Worm (Caenorhabditis elegans) whole organism, L1 larva: ENCODE measurements around the gene F54E7.9.

Experiments used
- Y116A8C.19 ChIP-seq: sonication (generic microtip); optimal IDR thresholded peaks from 2 replicates; lab custom pipeline; 2016; ENCODE audit warnings: missing compliant biosample characterization, missing genetic modification characterization, borderline replicate concordance
- aha-1 ChIP-seq: fragments of 150-350 bp; optimal IDR thresholded peaks from 2 replicates; lab custom pipeline; 2014; ENCODE audit warnings: missing biosample characterization, missing genetic modification characterization
- ama-1 ChIP-seq: fragments of 150-350 bp; optimal IDR thresholded peaks from 2 replicates; lab custom pipeline; 2014
- ceh-63 ChIP-seq: fragments of 200-800 bp; sonication (Bioruptor generic); optimal IDR thresholded peaks from 2 replicates; lab custom pipeline; 2018; ENCODE audit warnings: mild to moderate bottlenecking, missing genetic modification characterization, missing compliant biosample characterization
- ceh-8 ChIP-seq: fragments of 200-800 bp; sonication (Bioruptor generic); optimal IDR thresholded peaks from 2 replicates; lab custom pipeline; 2018; ENCODE audit warnings: mild to moderate bottlenecking, missing genetic modification characterization, moderate library complexity, missing compliant biosample characterization
- ceh-82 ChIP-seq, 3 experiments: fragments of 150-350 bp in 1 of 3; sonication (generic microtip) in 2 of 3; optimal IDR thresholded peaks; 2 replicates each; lab custom pipeline; 2014 to 2017; ENCODE audit warnings: missing biosample characterization in 3 of 3, missing genetic modification characterization in 3 of 3
- ceh-88 ChIP-seq: fragments of 200-800 bp; sonication (Bioruptor generic); IDR thresholded peaks from 2 replicates; pipeline ENCODE4 v1.3.6; 2022; ENCODE audit warnings: missing genetic modification characterization, missing compliant biosample characterization
- ces-1 ChIP-seq: fragments of 150-350 bp; optimal IDR thresholded peaks from 2 replicates; lab custom pipeline; 2014; ENCODE audit warnings: missing biosample characterization, missing genetic modification reagents, missing genetic modification characterization
- dsc-1 ChIP-seq: sonication (generic microtip); optimal IDR thresholded peaks from 2 replicates; lab custom pipeline; 2016; ENCODE audit warnings: mild to moderate bottlenecking, missing genetic modification characterization, missing compliant biosample characterization
- efl-3 ChIP-seq: fragments of 200-800 bp; sonication (Bioruptor generic); optimal IDR thresholded peaks from 2 replicates; lab custom pipeline; 2018; ENCODE audit warnings: mild to moderate bottlenecking, missing genetic modification characterization, missing compliant biosample characterization
- elt-3 ChIP-seq, 6 experiments: fragments of 150-350 bp in 1 of 6; sonication (generic microtip); optimal IDR thresholded peaks; 2 replicates each; lab custom pipeline; 2017 to 2018; ENCODE audit warnings: missing biosample characterization in 6 of 6, missing genetic modification characterization in 6 of 6, inconsistent platforms in 1 of 6
- fkh-8 ChIP-seq: sonication (generic microtip); optimal IDR thresholded peaks from 2 replicates; lab custom pipeline; 2016; ENCODE audit warnings: mild to moderate bottlenecking, missing genetic modification characterization, missing compliant biosample characterization
- fos-1 ChIP-seq: fragments of 150-350 bp; optimal IDR thresholded peaks from 2 replicates; lab custom pipeline; 2014; ENCODE audit warnings: missing biosample characterization, missing genetic modification characterization
- hlh-4 ChIP-seq: sonication (generic microtip); optimal IDR thresholded peaks from 2 replicates; lab custom pipeline; 2016; ENCODE audit warnings: mild to moderate bottlenecking, missing genetic modification characterization, missing compliant biosample characterization
- hpl-2 ChIP-seq: fragments of 150-350 bp; optimal IDR thresholded peaks from 2 replicates; lab custom pipeline; 2014; ENCODE audit warnings: missing biosample characterization, missing genetic modification reagents, missing genetic modification characterization
- irx-1 ChIP-seq: sonication (generic microtip); optimal IDR thresholded peaks from 2 replicates; lab custom pipeline; 2016; ENCODE audit warnings: missing genetic modification characterization, missing compliant biosample characterization
- isw-1 ChIP-seq: fragments of 200-800 bp; sonication (Bioruptor generic); IDR thresholded peaks from 2 replicates; pipeline ENCODE4 v1.3.6; 2022; ENCODE audit warnings: missing genetic modification characterization, missing compliant biosample characterization
- lin-14 ChIP-seq: fragments of 200-800 bp; sonication (Bioruptor generic); optimal IDR thresholded peaks from 2 replicates; lab custom pipeline; 2018; ENCODE audit warnings: mild to moderate bottlenecking, missing genetic modification characterization, moderate library complexity, missing compliant biosample characterization
- lin-39 ChIP-seq: fragments of 150-350 bp; optimal IDR thresholded peaks from 2 replicates; lab custom pipeline; 2014; ENCODE audit warnings: missing biosample characterization, missing genetic modification reagents, missing genetic modification characterization
- lir-3 ChIP-seq: sonication (generic microtip); optimal IDR thresholded peaks from 2 replicates; lab custom pipeline; 2016; ENCODE audit warnings: mild to moderate bottlenecking, missing genetic modification characterization, moderate library complexity, missing compliant biosample characterization; ENCODE audit not compliant: poor library complexity
- lsy-2 ChIP-seq, 2 experiments: fragments of 150-350 bp; optimal IDR thresholded peaks; 2 replicates each; lab custom pipeline; 2014; ENCODE audit warnings: missing biosample characterization in 2 of 2, missing genetic modification characterization in 2 of 2
- mab-9 ChIP-seq: fragments of 200-800 bp; sonication (Bioruptor generic); IDR thresholded peaks from 2 replicates; pipeline ENCODE4 v1.3.6; 2022; ENCODE audit warnings: missing genetic modification reagents, missing genetic modification characterization, missing compliant biosample characterization
- mdl-1 ChIP-seq, 2 experiments: fragments of 150-350 bp; optimal IDR thresholded peaks; 2 replicates each; lab custom pipeline; 2014 to 2017; ENCODE audit warnings: missing biosample characterization in 2 of 2, missing genetic modification characterization in 2 of 2, inconsistent platforms in 1 of 2
- mef-2 ChIP-seq: fragments of 150-350 bp; optimal IDR thresholded peaks from 2 replicates; lab custom pipeline; 2014; ENCODE audit warnings: missing biosample characterization, missing genetic modification characterization
- mep-1 ChIP-seq: fragments of 150-350 bp; optimal IDR thresholded peaks from 2 replicates; lab custom pipeline; 2014; ENCODE audit warnings: missing biosample characterization, missing genetic modification characterization
- nhr-12 ChIP-seq: sonication (generic microtip); optimal IDR thresholded peaks from 2 replicates; lab custom pipeline; 2017; ENCODE audit warnings: missing biosample characterization, missing genetic modification characterization
- nhr-19 ChIP-seq: fragments of 200-800 bp; sonication (Bioruptor generic); conservative IDR thresholded peaks from 2 replicates; pipeline ENCODE4 v1.3.6; 2022; ENCODE audit warnings: missing genetic modification characterization, missing compliant biosample characterization
- nhr-47 ChIP-seq: sonication (generic microtip); optimal IDR thresholded peaks from 2 replicates; lab custom pipeline; 2016; ENCODE audit warnings: mild to moderate bottlenecking, missing genetic modification characterization, moderate library complexity, missing compliant biosample characterization
- nhr-71 ChIP-seq: sonication (generic microtip); optimal IDR thresholded peaks from 2 replicates; lab custom pipeline; 2016; ENCODE audit warnings: mild to moderate bottlenecking, missing genetic modification characterization, moderate library complexity, missing compliant biosample characterization
- nhr-77 ChIP-seq: fragments of 150-350 bp; optimal IDR thresholded peaks from 2 replicates; lab custom pipeline; 2014; ENCODE audit warnings: missing biosample characterization, missing genetic modification characterization
- nhr-84 ChIP-seq: sonication (generic microtip); optimal IDR thresholded peaks from 2 replicates; lab custom pipeline; 2017; ENCODE audit warnings: missing biosample characterization, missing genetic modification characterization
- nhr-90 ChIP-seq: sonication (generic microtip); optimal IDR thresholded peaks from 2 replicates; lab custom pipeline; 2016; ENCODE audit warnings: mild to moderate bottlenecking, missing genetic modification characterization, missing compliant biosample characterization; ENCODE audit not compliant: poor library complexity
- pax-3 ChIP-seq: fragments of 200-800 bp; sonication (Bioruptor generic); optimal IDR thresholded peaks from 2 replicates; lab custom pipeline; 2018; ENCODE audit warnings: mild to moderate bottlenecking, missing genetic modification characterization, moderate library complexity, missing compliant biosample characterization
- pqm-1 ChIP-seq: sonication (generic microtip); optimal IDR thresholded peaks from 3 replicates; lab custom pipeline; 2017; ENCODE audit warnings: missing biosample characterization, missing genetic modification characterization
- sox-4 ChIP-seq: sonication (generic microtip); optimal IDR thresholded peaks from 2 replicates; lab custom pipeline; 2016; ENCODE audit warnings: missing genetic modification characterization, missing compliant biosample characterization
- sup-37 ChIP-seq: fragments of 200-800 bp; sonication (Bioruptor generic); optimal IDR thresholded peaks from 2 replicates; lab custom pipeline; 2018; ENCODE audit warnings: mild to moderate bottlenecking, missing genetic modification characterization, missing compliant biosample characterization
- tlp-1 ChIP-seq: fragments of 150-350 bp; optimal IDR thresholded peaks from 2 replicates; lab custom pipeline; 2014; ENCODE audit warnings: missing biosample characterization, missing genetic modification characterization
- unc-30 ChIP-seq: sonication (generic microtip); optimal IDR thresholded peaks from 2 replicates; lab custom pipeline; 2017; ENCODE audit warnings: missing biosample characterization, missing genetic modification characterization
- unc-62 ChIP-seq: fragments of 150-350 bp; optimal IDR thresholded peaks from 2 replicates; lab custom pipeline; 2014; ENCODE audit warnings: missing biosample characterization, missing genetic modification reagents, missing genetic modification characterization
- unc-86 ChIP-seq: sonication (generic microtip); optimal IDR thresholded peaks from 2 replicates; lab custom pipeline; 2016; ENCODE audit warnings: missing genetic modification characterization, missing compliant biosample characterization
- vab-15 ChIP-seq: sonication (generic microtip); optimal IDR thresholded peaks from 2 replicates; lab custom pipeline; 2017; ENCODE audit warnings: missing genotype, mild to moderate bottlenecking, missing genetic modification characterization, missing compliant biosample characterization
- zag-1 ChIP-seq: fragments of 150-350 bp; optimal IDR thresholded peaks from 2 replicates; lab custom pipeline; 2014; ENCODE audit warnings: missing biosample characterization, missing genetic modification characterization
- ztf-11 ChIP-seq, 2 experiments: sonication (generic microtip); optimal IDR thresholded peaks; 2 replicates each; lab custom pipeline; 2016 to 2017; ENCODE audit warnings: missing genetic modification characterization in 2 of 2, missing biosample characterization in 1 of 2, missing compliant biosample characterization in 1 of 2
- ztf-4 ChIP-seq: fragments of 150-350 bp; optimal IDR thresholded peaks from 2 replicates; lab custom pipeline; 2014; ENCODE audit warnings: missing biosample characterization, missing genetic modification characterization

Gene F54E7.9

DNA sequence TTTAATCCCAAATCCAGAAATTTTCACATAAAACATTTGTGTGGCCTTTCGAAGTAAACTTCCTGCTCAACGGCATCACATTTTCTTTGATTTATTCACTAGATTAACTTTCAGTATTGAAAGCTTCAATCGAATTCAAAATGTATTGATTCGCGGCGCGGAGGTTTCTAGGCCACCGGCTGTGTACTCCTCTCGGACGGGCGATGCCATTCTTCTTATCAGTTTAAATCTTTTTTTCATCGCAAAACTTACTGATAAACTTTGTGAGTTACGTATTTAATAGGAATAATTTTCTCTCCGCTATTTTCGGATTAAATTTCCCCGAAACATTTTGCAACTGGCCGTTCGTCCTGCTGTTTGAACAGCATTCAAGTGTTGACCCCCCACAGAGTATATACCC is 44.2 kb upstream of the F54E7.9 start (continued):
- TF ChIP-seq tlp-1 (no peak), unc-62 (no peak), pqm-1 (tag; lab: Kevin White, UChicago) (no peak), lin-14 (GFP tag; lab: Kevin White, UChicago) (peak; percentile 77), efl-3 (GFP tag; lab: Kevin White, UChicago) (peak; percentile 37), nhr-77 (peak; percentile 22), ztf-11 (tag; optimal IDR thresholded peaks at IDR 0.05; lab: Kevin White, UChicago) (peak in 1 of 2 experiments; percentile 88), elt-3 (tag; optimal IDR thresholded peaks at IDR 0.05; lab: Kevin White, UChicago) (peak in 3 of 6 experiments; percentile 5 to 68 (median 33)), Y116A8C.19 (tag; lab: Kevin White, UChicago) (peak; percentile 68), mdl-1 (tag; optimal IDR thresholded peaks at IDR 0.05; lab: Kevin White, UChicago) (peak in 1 of 2 experiments; percentile 21), nhr-47 (peak; percentile 88), ceh-88 (GFP tag; lab: Robert Waterston, UW) (no peak), lin-39 (tag; lab: Kevin White, UChicago) (peak; percentile 34), hlh-4 (peak; percentile 13), sox-4 (peak; percentile 93), mef-2 (tag; lab: Kevin White, UChicago) (no peak), lsy-2 (tag; optimal IDR thresholded peaks at IDR 0.05; lab: Kevin White, UChicago) (peak; percentile 73 to 76), sup-37 (GFP tag; lab: Kevin White, UChicago) (peak; percentile 52), nhr-84 (tag; lab: Kevin White, UChicago) (no peak), irx-1 (peak; percentile 92), lir-3 (peak; percentile 94), fkh-8 (tag; lab: Kevin White, UChicago) (peak; percentile 55), zag-1 (tag; lab: Kevin White, UChicago) (no peak), pax-3 (tag; lab: Kevin White, UChicago) (peak; percentile 86), ceh-8 (GFP tag; lab: Kevin White, UChicago) (peak; percentile 13), hpl-2 (GFP tag; lab: Kevin White, UChicago) (no peak), nhr-19 (GFP tag; lab: Robert Waterston, UW) (peak; percentile 85), isw-1 (GFP tag; lab: Robert Waterston, UW) (peak; percentile 54), dsc-1 (tag; lab: Kevin White, UChicago) (peak; percentile 92), ces-1 (no peak), ceh-63 (no peak), unc-86 (tag; lab: Kevin White, UChicago) (peak; percentile 55), vab-15 (no peak), fos-1 (tag; lab: Kevin White, UChicago) (peak; percentile 28), mab-9 (GFP tag; lab: Robert Waterston, UW) (peak; percentile 60), unc-30 (tag; lab: Kevin White, UChicago) (no peak), nhr-90 (tag; lab: Kevin White, UChicago) (peak; percentile 93), ama-1 (lab: Kevin White, UChicago) (no peak), ztf-4 (tag; lab: Kevin White, UChicago) (peak; percentile 69), nhr-71 (tag; lab: Kevin White, UChicago) (peak; percentile 91), mep-1 (tag; lab: Kevin White, UChicago) (no peak), ceh-82 (tag; optimal IDR thresholded peaks at IDR 0.05; lab: Kevin White, UChicago) (peak; percentile 45 to 66 (median 60)), nhr-12 (tag; lab: Kevin White, UChicago) (no peak), aha-1 (tag; lab: Kevin White, UChicago) (no peak)
- TF ChIP-seq, all 84 proteins: peak for 54
